Fruit fly (Drosophila melanogaster): ENCODE results near the gene CG32645.

The CG32645 gene

dm6 chrX:13189032-13189431, 50.0 kb downstream of the CG32645 start, which contains the start of gene Lgr4:
Gene Lgr4, minus strand, starts transcription at chrX:13189164.
- no peak for TF ChIP-seq CG8478 (optimal IDR thresholded peaks at IDR 0.05)
- TF ChIP-seq Dll (optimal IDR thresholded peaks at IDR 0.05): no peak
- TF ChIP-seq EcR (GFP tag; optimal IDR thresholded peaks at IDR 0.05): no peak
- TF ChIP-seq usp (GFP tag; optimal IDR thresholded peaks at IDR 0.05): no peak
- no peak for TF ChIP-seq psq (optimal IDR thresholded peaks at IDR 0.05)

dm6 chrX:13191783-13192182, 52.8 kb downstream of the CG32645 start, which contains the start of gene CG12723:
Gene CG12723, minus strand, starts transcription at chrX:13191883.
- TF ChIP-seq usp (GFP tag; optimal IDR thresholded peaks at IDR 0.05) (no peak), EcR (GFP tag; optimal IDR thresholded peaks at IDR 0.05) (no peak), CG8478 (optimal IDR thresholded peaks at IDR 0.05) (no peak), psq (optimal IDR thresholded peaks at IDR 0.05) (no peak), pan (optimal IDR thresholded peaks at IDR 0.05) (no peak), Dll (optimal IDR thresholded peaks at IDR 0.05) (no peak)

dm6 chrX:13192239-13192638, 53.2 kb downstream of the CG32645 start:
- TF ChIP-seq psq (optimal IDR thresholded peaks at IDR 0.05) (no peak), usp (GFP tag; optimal IDR thresholded peaks at IDR 0.05) (no peak), EcR (GFP tag; optimal IDR thresholded peaks at IDR 0.05) (no peak), Dll (optimal IDR thresholded peaks at IDR 0.05) (no peak), CG8478 (optimal IDR thresholded peaks at IDR 0.05) (no peak), pan (optimal IDR thresholded peaks at IDR 0.05) (no peak)

DNA sequence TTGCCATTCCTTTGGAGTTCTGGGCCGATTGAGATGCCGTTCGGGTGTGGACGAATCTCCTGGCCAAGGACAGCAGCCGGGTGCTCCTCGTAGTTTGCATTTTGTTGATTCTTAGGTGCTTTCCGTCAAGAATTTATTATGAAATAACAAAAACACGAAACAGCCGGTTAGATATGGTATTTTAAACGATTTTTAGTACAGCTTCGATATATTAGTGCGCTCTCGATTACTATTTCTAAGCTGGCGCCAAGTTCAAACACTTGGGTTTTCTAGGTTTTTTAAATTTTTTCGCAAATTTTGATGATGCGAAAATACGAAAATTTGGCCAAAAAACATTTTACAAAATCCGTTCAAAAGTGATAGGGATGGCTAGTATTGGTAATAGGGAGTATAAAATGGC, 55.2 kb downstream of the CG32645 start, which contains the start of gene Coq5:
Gene Coq5 (minus strand): TSS at position 303 of the 400 bp plus-strand sequence.
- TF ChIP-seq psq (optimal IDR thresholded peaks at IDR 0.05): no peak
- TF ChIP-seq EcR (GFP tag; optimal IDR thresholded peaks at IDR 0.05): no peak
- TF ChIP-seq usp (GFP tag; optimal IDR thresholded peaks at IDR 0.05): no peak
- no peak for TF ChIP-seq Dll (optimal IDR thresholded peaks at IDR 0.05)
- no peak for TF ChIP-seq pan (optimal IDR thresholded peaks at IDR 0.05)
- TF ChIP-seq CG8478 (optimal IDR thresholded peaks at IDR 0.05): no peak

dm6 chrX:13202162-13202561, 63.2 kb downstream of the CG32645 start, which contains the start of gene CG44437:
Gene CG44437, minus strand, starts transcription at chrX:13202262.
- TF ChIP-seq Dll (optimal IDR thresholded peaks at IDR 0.05): no peak
- TF ChIP-seq pan (optimal IDR thresholded peaks at IDR 0.05): no peak
- no peak for TF ChIP-seq CG8478 (optimal IDR thresholded peaks at IDR 0.05)
- TF ChIP-seq usp (GFP tag; optimal IDR thresholded peaks at IDR 0.05): no peak
- TF ChIP-seq EcR (GFP tag; optimal IDR thresholded peaks at IDR 0.05): no peak
- no peak for TF ChIP-seq psq (optimal IDR thresholded peaks at IDR 0.05)

Measured in whole organism.